Worm (Caenorhabditis elegans) whole organism, dauer: ENCODE measurements around the gene T04B8.5.

Source experiments
- unc-62 ChIP-seq: sonication (generic microtip); optimal IDR thresholded peaks from 2 replicates; lab custom pipeline; 2017; ENCODE audit warnings: missing biosample characterization, missing genetic modification reagents, missing genetic modification characterization

The T04B8.5 gene

ce11 chrII:624443-624842 lies at the start of gene T04B8.5:
T04B8.5 (minus strand) TSS chrII:624543.
- no peak for TF ChIP-seq unc-62 (GFP tag; lab: Kevin White, UChicago)

ce11 chrII:674116-674515 lies 49.8 kb upstream of the T04B8.5 start, which contains the start of gene Y39F10C.3:
Y39F10C.3 (plus strand) TSS chrII:674416.
- TF ChIP-seq unc-62 (GFP tag; lab: Kevin White, UChicago) = no peak

- no peak for TF ChIP-seq unc-62 (GFP tag; lab: Kevin White, UChicago)
Observed at ce11 chrII:671025-671424, 46.7 kb upstream of the T04B8.5 start, which contains the start of gene sri-46. sri-46 (minus strand) TSS chrII:671125.

ce11 chrII:667864-668263 lies 43.5 kb upstream of the T04B8.5 start:
- no peak for TF ChIP-seq unc-62 (GFP tag; lab: Kevin White, UChicago)

ce11 chrII:661696-662095 lies 37.4 kb upstream of the T04B8.5 start, which contains the start of gene sri-45:
sri-45 (minus strand) TSS chrII:661796.
- TF ChIP-seq unc-62 (GFP tag; lab: Kevin White, UChicago) = no peak

ce11 chrII:658369-658768 lies 34.0 kb upstream of the T04B8.5 start, which contains the start of gene sdz-24:
sdz-24 (plus strand) TSS chrII:658669.
- no peak for TF ChIP-seq unc-62 (GFP tag; lab: Kevin White, UChicago)

- TF ChIP-seq unc-62 (GFP tag; lab: Kevin White, UChicago) = no peak
Observed at ce11 chrII:651324-651723, 27.0 kb upstream of the T04B8.5 start.

- TF ChIP-seq unc-62 (GFP tag; lab: Kevin White, UChicago) = no peak
Observed at ce11 chrII:650321-651005, 26.1 kb upstream of the T04B8.5 start, which contains the start of the genes K07E8.7 and frpr-14. K07E8.7 (minus strand) TSS chrII:650367. frpr-14 (plus strand) TSS chrII:650955.

- TF ChIP-seq unc-62 (GFP tag; lab: Kevin White, UChicago) = no peak
Observed at ce11 chrII:643733-644132, 19.4 kb upstream of the T04B8.5 start.

- TF ChIP-seq unc-62 (GFP tag; lab: Kevin White, UChicago) = no peak
Observed at ce11 chrII:639467-639866, 15.1 kb upstream of the T04B8.5 start, which contains the start of gene K07E8.6. K07E8.6 (minus strand) TSS chrII:639567.

ce11 chrII:633984-634383 lies 9.6 kb upstream of the T04B8.5 start, which contains the start of gene T04B8.1:
T04B8.1 (plus strand) TSS chrII:634284.
- TF ChIP-seq unc-62 (GFP tag; lab: Kevin White, UChicago) = no peak

ce11 chrII:627913-628312 lies 3.6 kb upstream of the T04B8.5 start:
- no peak for TF ChIP-seq unc-62 (GFP tag; lab: Kevin White, UChicago)

- TF ChIP-seq unc-62 (GFP tag; lab: Kevin White, UChicago) = no peak
Observed at ce11 chrII:627205-627604, 2.9 kb upstream of the T04B8.5 start, which contains the start of gene arrd-1. arrd-1 (plus strand) TSS chrII:627505.

ce11 chrII:625926-626325 lies 1.6 kb upstream of the T04B8.5 start:
- TF ChIP-seq unc-62 (GFP tag; lab: Kevin White, UChicago) = no peak

- TF ChIP-seq unc-62 (GFP tag; lab: Kevin White, UChicago) = no peak
Observed at ce11 chrII:622478-622877, 1.9 kb downstream of the T04B8.5 start.

ce11 chrII:621141-621540 lies 3.2 kb downstream of the T04B8.5 start:
- no peak for TF ChIP-seq unc-62 (GFP tag; lab: Kevin White, UChicago)

- TF ChIP-seq unc-62 (GFP tag; lab: Kevin White, UChicago) = no peak
Observed at ce11 chrII:614701-615100, 9.6 kb downstream of the T04B8.5 start.
